Worm (Caenorhabditis elegans) whole organism, L1 larva: Measurements from ENCODE around the gene hsb-1.

Experiments used
- C16A3.4 ChIP-seq: fragments of 150-350 bp; optimal IDR thresholded peaks from 2 replicates; lab custom pipeline; 2014; ENCODE audit warnings: missing biosample characterization, missing genetic modification characterization
- F16B12.6 ChIP-seq: fragments of 150-350 bp; optimal IDR thresholded peaks from 2 replicates; lab custom pipeline; 2014; ENCODE audit warnings: missing biosample characterization, missing genetic modification characterization
- Y116A8C.19 ChIP-seq: sonication (generic microtip); optimal IDR thresholded peaks from 2 replicates; lab custom pipeline; 2016; ENCODE audit warnings: missing compliant biosample characterization, missing genetic modification characterization, borderline replicate concordance
- aha-1 ChIP-seq: fragments of 150-350 bp; optimal IDR thresholded peaks from 2 replicates; lab custom pipeline; 2014; ENCODE audit warnings: missing biosample characterization, missing genetic modification characterization
- alr-1 ChIP-seq: fragments of 200-800 bp; sonication (Bioruptor generic); optimal IDR thresholded peaks from 2 replicates; lab custom pipeline; 2018; ENCODE audit warnings: borderline replicate concordance, mild to moderate bottlenecking, missing genetic modification characterization, missing compliant biosample characterization
- aly-2 ChIP-seq: fragments of 150-350 bp; optimal IDR thresholded peaks from 2 replicates; lab custom pipeline; 2014; ENCODE audit warnings: missing biosample characterization, missing genetic modification characterization
- ceh-63 ChIP-seq: fragments of 200-800 bp; sonication (Bioruptor generic); optimal IDR thresholded peaks from 2 replicates; lab custom pipeline; 2018; ENCODE audit warnings: mild to moderate bottlenecking, missing genetic modification characterization, missing compliant biosample characterization
- ceh-8 ChIP-seq: fragments of 200-800 bp; sonication (Bioruptor generic); optimal IDR thresholded peaks from 2 replicates; lab custom pipeline; 2018; ENCODE audit warnings: mild to moderate bottlenecking, missing genetic modification characterization, moderate library complexity, missing compliant biosample characterization
- ceh-82 ChIP-seq, 3 experiments: fragments of 150-350 bp in 1 of 3; sonication (generic microtip) in 2 of 3; optimal IDR thresholded peaks; 2 replicates each; lab custom pipeline; 2014 to 2017; ENCODE audit warnings: missing biosample characterization in 3 of 3, missing genetic modification characterization in 3 of 3
- ceh-88 ChIP-seq: fragments of 200-800 bp; sonication (Bioruptor generic); IDR thresholded peaks from 2 replicates; pipeline ENCODE4 v1.3.6; 2022; ENCODE audit warnings: missing genetic modification characterization, missing compliant biosample characterization
- ceh-90 ChIP-seq: sonication (generic microtip); optimal IDR thresholded peaks from 2 replicates; lab custom pipeline; 2016; ENCODE audit warnings: missing genetic modification characterization, missing compliant biosample characterization
- ces-1 ChIP-seq: fragments of 150-350 bp; optimal IDR thresholded peaks from 2 replicates; lab custom pipeline; 2014; ENCODE audit warnings: missing biosample characterization, missing genetic modification reagents, missing genetic modification characterization
- efl-1 ChIP-seq, 4 experiments: fragments of 150-350 bp; optimal IDR thresholded peaks in 3 of 4; peaks in 1 of 4; 1 replicate in 1 of 4; 2 replicates in 3 of 4; lab custom pipeline; 2014; ENCODE audit warnings: missing biosample characterization in 2 of 4, missing genetic modification characterization in 2 of 4, missing genetic modification reagents in 2 of 4
- efl-3 ChIP-seq: fragments of 200-800 bp; sonication (Bioruptor generic); optimal IDR thresholded peaks from 2 replicates; lab custom pipeline; 2018; ENCODE audit warnings: mild to moderate bottlenecking, missing genetic modification characterization, missing compliant biosample characterization
- egl-13 ChIP-seq: sonication (generic microtip); optimal IDR thresholded peaks from 2 replicates; lab custom pipeline; 2016; ENCODE audit warnings: missing genotype, missing genetic modification reagents, missing genetic modification characterization, missing compliant biosample characterization
- egl-27 ChIP-seq, 2 experiments: fragments of 150-350 bp in 1 of 2; sonication (generic microtip); optimal IDR thresholded peaks; 3 replicates each; lab custom pipeline; 2017 to 2018; ENCODE audit warnings: missing biosample characterization in 2 of 2, missing genetic modification characterization in 2 of 2, missing genetic modification reagents in 2 of 2
- elt-3 ChIP-seq, 6 experiments: fragments of 150-350 bp in 1 of 6; sonication (generic microtip); optimal IDR thresholded peaks; 2 replicates each; lab custom pipeline; 2017 to 2018; ENCODE audit warnings: missing biosample characterization in 6 of 6, missing genetic modification characterization in 6 of 6, inconsistent platforms in 1 of 6
- ets-5 ChIP-seq: fragments of 200-800 bp; sonication (Bioruptor generic); IDR thresholded peaks from 2 replicates; pipeline ENCODE4 v1.3.6; 2022; ENCODE audit warnings: missing genetic modification characterization, missing compliant biosample characterization
- fkh-4 ChIP-seq: sonication (generic microtip); optimal IDR thresholded peaks from 2 replicates; lab custom pipeline; 2016; ENCODE audit warnings: missing compliant biosample characterization, missing genetic modification characterization, borderline replicate concordance
- fos-1 ChIP-seq: fragments of 150-350 bp; optimal IDR thresholded peaks from 2 replicates; lab custom pipeline; 2014; ENCODE audit warnings: missing biosample characterization, missing genetic modification characterization
- grh-1 ChIP-seq: fragments of 200-800 bp; sonication (Bioruptor generic); IDR thresholded peaks from 2 replicates; pipeline ENCODE4 v1.3.6; 2022; ENCODE audit warnings: missing genetic modification reagents, missing genetic modification characterization, missing compliant biosample characterization
- hlh-17 ChIP-seq: fragments of 200-800 bp; sonication (Bioruptor generic); optimal IDR thresholded peaks from 2 replicates; lab custom pipeline; 2018; ENCODE audit warnings: missing genetic modification characterization, mild to moderate bottlenecking, missing compliant biosample characterization, moderate library complexity, borderline replicate concordance
- hpl-2 ChIP-seq: fragments of 150-350 bp; optimal IDR thresholded peaks from 2 replicates; lab custom pipeline; 2014; ENCODE audit warnings: missing biosample characterization, missing genetic modification reagents, missing genetic modification characterization
- irx-1 ChIP-seq: sonication (generic microtip); optimal IDR thresholded peaks from 2 replicates; lab custom pipeline; 2016; ENCODE audit warnings: missing genetic modification characterization, missing compliant biosample characterization
- jun-1 ChIP-seq: fragments of 150-350 bp; optimal IDR thresholded peaks from 2 replicates; lab custom pipeline; 2014; ENCODE audit warnings: missing biosample characterization, missing genetic modification reagents, missing genetic modification characterization
- lin-13 ChIP-seq: fragments of 150-350 bp; optimal IDR thresholded peaks from 2 replicates; lab custom pipeline; 2014; ENCODE audit warnings: missing biosample characterization, missing genetic modification reagents, missing genetic modification characterization
- lin-14 ChIP-seq: fragments of 200-800 bp; sonication (Bioruptor generic); optimal IDR thresholded peaks from 2 replicates; lab custom pipeline; 2018; ENCODE audit warnings: mild to moderate bottlenecking, missing genetic modification characterization, moderate library complexity, missing compliant biosample characterization
- lin-15B ChIP-seq: fragments of 150-350 bp; sonication (generic microtip); optimal IDR thresholded peaks from 3 replicates; lab custom pipeline; 2014; ENCODE audit warnings: missing biosample characterization, missing genetic modification characterization
- lir-3 ChIP-seq: sonication (generic microtip); optimal IDR thresholded peaks from 2 replicates; lab custom pipeline; 2016; ENCODE audit warnings: mild to moderate bottlenecking, missing genetic modification characterization, moderate library complexity, missing compliant biosample characterization; ENCODE audit not compliant: poor library complexity
- lsy-2 ChIP-seq, 2 experiments: fragments of 150-350 bp; optimal IDR thresholded peaks; 2 replicates each; lab custom pipeline; 2014; ENCODE audit warnings: missing biosample characterization in 2 of 2, missing genetic modification characterization in 2 of 2
- mef-2 ChIP-seq: fragments of 150-350 bp; optimal IDR thresholded peaks from 2 replicates; lab custom pipeline; 2014; ENCODE audit warnings: missing biosample characterization, missing genetic modification characterization
- mep-1 ChIP-seq: fragments of 150-350 bp; optimal IDR thresholded peaks from 2 replicates; lab custom pipeline; 2014; ENCODE audit warnings: missing biosample characterization, missing genetic modification characterization
- nhr-28 ChIP-seq: fragments of 150-350 bp; optimal IDR thresholded peaks from 2 replicates; lab custom pipeline; 2014; ENCODE audit warnings: missing biosample characterization, missing genetic modification characterization
- nhr-47 ChIP-seq: sonication (generic microtip); optimal IDR thresholded peaks from 2 replicates; lab custom pipeline; 2016; ENCODE audit warnings: mild to moderate bottlenecking, missing genetic modification characterization, moderate library complexity, missing compliant biosample characterization
- nhr-85 ChIP-seq: sonication (generic microtip); peaks from one replicate; lab custom pipeline; 2016; ENCODE audit warnings: missing genetic modification characterization, inconsistent platforms, missing compliant biosample characterization
- nhr-90 ChIP-seq: sonication (generic microtip); optimal IDR thresholded peaks from 2 replicates; lab custom pipeline; 2016; ENCODE audit warnings: mild to moderate bottlenecking, missing genetic modification characterization, missing compliant biosample characterization; ENCODE audit not compliant: poor library complexity
- pax-3 ChIP-seq: fragments of 200-800 bp; sonication (Bioruptor generic); optimal IDR thresholded peaks from 2 replicates; lab custom pipeline; 2018; ENCODE audit warnings: mild to moderate bottlenecking, missing genetic modification characterization, moderate library complexity, missing compliant biosample characterization
- pqm-1 ChIP-seq: sonication (generic microtip); optimal IDR thresholded peaks from 3 replicates; lab custom pipeline; 2017; ENCODE audit warnings: missing biosample characterization, missing genetic modification characterization
- snpc-4 ChIP-seq: fragments of 150-350 bp; optimal IDR thresholded peaks from 2 replicates; lab custom pipeline; 2014; ENCODE audit warnings: missing biosample characterization, missing genetic modification characterization
- snu-23 ChIP-seq: sonication (generic microtip); optimal IDR thresholded peaks from 2 replicates; lab custom pipeline; 2016; ENCODE audit warnings: missing genetic modification characterization, missing compliant biosample characterization
- sup-37 ChIP-seq: fragments of 200-800 bp; sonication (Bioruptor generic); optimal IDR thresholded peaks from 2 replicates; lab custom pipeline; 2018; ENCODE audit warnings: mild to moderate bottlenecking, missing genetic modification characterization, missing compliant biosample characterization
- swsn-7 ChIP-seq: sonication (generic microtip); optimal IDR thresholded peaks from 2 replicates; lab custom pipeline; 2016; ENCODE audit warnings: missing genetic modification characterization, missing compliant biosample characterization
- tbx-2 ChIP-seq: sonication (generic microtip); optimal IDR thresholded peaks from 2 replicates; lab custom pipeline; 2016; ENCODE audit warnings: missing genetic modification characterization, missing compliant biosample characterization
- unc-130 ChIP-seq: fragments of 150-350 bp; optimal IDR thresholded peaks from 2 replicates; lab custom pipeline; 2017; ENCODE audit warnings: missing biosample characterization, missing genetic modification characterization, inconsistent platforms
- unc-30 ChIP-seq: sonication (generic microtip); optimal IDR thresholded peaks from 2 replicates; lab custom pipeline; 2017; ENCODE audit warnings: missing biosample characterization, missing genetic modification characterization
- unc-86 ChIP-seq: sonication (generic microtip); optimal IDR thresholded peaks from 2 replicates; lab custom pipeline; 2016; ENCODE audit warnings: missing genetic modification characterization, missing compliant biosample characterization
- unc-98 ChIP-seq: fragments of 200-800 bp; sonication (Bioruptor generic); IDR thresholded peaks from 2 replicates; pipeline ENCODE4 v1.3.6; 2022; ENCODE audit warnings: missing genetic modification characterization, missing compliant biosample characterization
- xbp-1 ChIP-seq: sonication (generic microtip); optimal IDR thresholded peaks from 2 replicates; lab custom pipeline; 2016; ENCODE audit warnings: missing genetic modification characterization, missing compliant biosample characterization
- zip-4 ChIP-seq: fragments of 200-800 bp; sonication (Bioruptor generic); optimal IDR thresholded peaks from 2 replicates; lab custom pipeline; 2018; ENCODE audit warnings: mild to moderate bottlenecking, missing genetic modification characterization, moderate library complexity, missing compliant biosample characterization

hsb-1 gene

ce11 chrIV:12531047-12531446, 36.0 kb downstream of the hsb-1 start, which contains the start of gene F53B2.5:
Gene F53B2.5 (minus strand): TSS chrIV:12531147.
- TF ChIP-seq unc-86 (no peak), ceh-63 (no peak), efl-1 (optimal IDR thresholded peaks at IDR 0.05; lab: Kevin White, UChicago) (no peak), efl-1 (GFP tag; optimal IDR thresholded peaks at IDR 0.05 in 1 of 2; lab: Kevin White, UChicago) (no peak), mef-2 (no peak), grh-1 (no peak), hpl-2 (GFP tag; lab: Kevin White, UChicago) (no peak), nhr-85 (tag; lab: Kevin White, UChicago) (peak; percentile 11), aha-1 (tag; lab: Kevin White, UChicago) (no peak), efl-3 (GFP tag; lab: Kevin White, UChicago) (no peak)

- TF ChIP-seq aly-2 (no peak), ceh-82 (tag; optimal IDR thresholded peaks at IDR 0.05; lab: Kevin White, UChicago) (peak in 2 of 3 experiments; percentile 13 to 46), tbx-2 (no peak), unc-86 (no peak), snpc-4 (tag; lab: Kevin White, UChicago) (peak; percentile 21), grh-1 (no peak), mep-1 (no peak), nhr-90 (tag; lab: Kevin White, UChicago) (peak; percentile 7), Y116A8C.19 (tag; lab: Kevin White, UChicago) (no peak), unc-98 (GFP tag; lab: Robert Waterston, UW) (no peak), mef-2 (no peak), lin-15B (no peak), sup-37 (GFP tag; lab: Kevin White, UChicago) (no peak), ces-1 (no peak), unc-130 (no peak), lin-13 (GFP tag; lab: Kevin White, UChicago) (no peak), jun-1 (tag; lab: Kevin White, UChicago) (no peak), egl-27 (tag; optimal IDR thresholded peaks at IDR 0.05; lab: Kevin White, UChicago) (no peak), irx-1 (tag; lab: Kevin White, UChicago) (no peak), ceh-90 (tag; lab: Kevin White, UChicago) (no peak), snu-23 (GFP tag; lab: Kevin White, UChicago) (peak; percentile 39), xbp-1 (tag; lab: Kevin White, UChicago) (no peak), C16A3.4 (tag; lab: Kevin White, UChicago) (no peak), efl-3 (GFP tag; lab: Kevin White, UChicago) (no peak), fkh-4 (tag; lab: Kevin White, UChicago) (no peak), hlh-17 (GFP tag; lab: Kevin White, UChicago) (no peak), ceh-8 (GFP tag; lab: Kevin White, UChicago) (no peak), lin-14 (no peak), nhr-28 (tag; lab: Kevin White, UChicago) (no peak), ets-5 (no peak), pqm-1 (tag; lab: Kevin White, UChicago) (peak; percentile 33), egl-13 (tag; lab: Kevin White, UChicago) (no peak), lsy-2 (tag; optimal IDR thresholded peaks at IDR 0.05; lab: Kevin White, UChicago) (peak in 1 of 2 experiments; percentile 3), ceh-63 (no peak), ceh-88 (GFP tag; lab: Robert Waterston, UW) (no peak), efl-1 (optimal IDR thresholded peaks at IDR 0.05; lab: Kevin White, UChicago) (peak in 1 of 2 experiments; percentile 38), efl-1 (GFP tag; optimal IDR thresholded peaks at IDR 0.05 in 1 of 2; lab: Kevin White, UChicago) (peak; percentile 28 to 94), fos-1 (tag; lab: Kevin White, UChicago) (no peak), alr-1 (tag; lab: Kevin White, UChicago) (no peak), zip-4 (GFP tag; lab: Kevin White, UChicago) (peak; percentile 86), unc-30 (tag; lab: Kevin White, UChicago) (no peak), hpl-2 (GFP tag; lab: Kevin White, UChicago) (peak; percentile 71), swsn-7 (tag; lab: Kevin White, UChicago) (no peak), elt-3 (tag; optimal IDR thresholded peaks at IDR 0.05; lab: Kevin White, UChicago) (peak in 2 of 6 experiments; percentile 1 to 64), nhr-85 (tag; lab: Kevin White, UChicago) (no peak), nhr-47 (tag; lab: Kevin White, UChicago) (no peak), pax-3 (no peak), F16B12.6 (tag; lab: Kevin White, UChicago) (no peak), lir-3 (tag; lab: Kevin White, UChicago) (no peak)
These were observed 39.8 kb downstream of the hsb-1 start, which contains the start of gene F53B2.8 for ce11 chrIV:12527217-12527616. Gene F53B2.8 (minus strand): TSS chrIV:12527396.
